Worm (Caenorhabditis elegans) whole organism, early embryonic: ENCODE data around the gene R05F9.9.
"Not testable (repeated sequence)": the region's sequence is repeated elsewhere in the genome, so short reads cannot be mapped to it uniquely, and the experiment has no call there.

ENCODE experiments used
- B0310.2 ChIP-seq: sonication (generic microtip); optimal IDR thresholded peaks from 2 replicates; lab custom pipeline; 2016; ENCODE audit warnings: mild to moderate bottlenecking, missing genetic modification characterization, missing compliant biosample characterization
- F13C5.2 ChIP-seq: sonication (generic microtip); optimal IDR thresholded peaks from 2 replicates; lab custom pipeline; 2017; ENCODE audit warnings: mild to moderate bottlenecking, missing genetic modification characterization, inconsistent platforms, missing compliant biosample characterization
- ama-1 ChIP-seq: fragments of 150-350 bp; optimal IDR thresholded peaks from 2 replicates; lab custom pipeline; 2014
- ceh-13 ChIP-seq: fragments of 200-800 bp; sonication (Bioruptor generic); optimal IDR thresholded peaks from 2 replicates; lab custom pipeline; 2018; ENCODE audit warnings: mild to moderate bottlenecking, missing genetic modification characterization, missing compliant biosample characterization
- ets-7 ChIP-seq: sonication (generic microtip); optimal IDR thresholded peaks from 2 replicates; lab custom pipeline; 2016; ENCODE audit warnings: missing genotype, missing genetic modification characterization, missing compliant biosample characterization
- flt-1 ChIP-seq: fragments of 200-800 bp; sonication (Bioruptor generic); IDR thresholded peaks from 2 replicates; pipeline ENCODE4 v1.3.6; 2022; ENCODE audit warnings: missing genetic modification characterization, missing compliant biosample characterization
- hmbx-1 ChIP-seq: sonication (generic microtip); optimal IDR thresholded peaks from 2 replicates; lab custom pipeline; 2016; ENCODE audit warnings: mild to moderate bottlenecking, missing genetic modification characterization, missing compliant biosample characterization
- hmg-4 ChIP-seq: fragments of 200-800 bp; sonication (Bioruptor generic); optimal IDR thresholded peaks from 2 replicates; lab custom pipeline; 2018; ENCODE audit warnings: mild to moderate bottlenecking, missing genetic modification characterization, missing compliant biosample characterization
- hnd-1 ChIP-seq: sonication (generic microtip); optimal IDR thresholded peaks from 2 replicates; lab custom pipeline; 2016; ENCODE audit warnings: missing genetic modification characterization, missing compliant biosample characterization
- scrt-1 ChIP-seq: fragments of 200-800 bp; sonication (Bioruptor generic); IDR thresholded peaks from 2 replicates; pipeline ENCODE4 v1.3.6; 2022; ENCODE audit warnings: missing genetic modification characterization, missing compliant biosample characterization
- sea-1 ChIP-seq: fragments of 200-800 bp; sonication (Bioruptor generic); conservative IDR thresholded peaks from 2 replicates; pipeline ENCODE4 v1.3.6; 2022; ENCODE audit warnings: missing genetic modification characterization, missing compliant biosample characterization
- tbx-11 ChIP-seq: fragments of 200-800 bp; sonication (Bioruptor generic); IDR thresholded peaks from 2 replicates; pipeline ENCODE4 v1.3.6; 2022; ENCODE audit warnings: missing genetic modification characterization, missing compliant biosample characterization
- tbx-37 ChIP-seq: fragments of 200-800 bp; sonication (Bioruptor generic); conservative IDR thresholded peaks from 2 replicates; pipeline ENCODE4 v1.3.6; 2022; ENCODE audit warnings: missing genetic modification reagents, missing genetic modification characterization, missing compliant biosample characterization
- tra-4 ChIP-seq: sonication (generic microtip); optimal IDR thresholded peaks from 2 replicates; lab custom pipeline; 2017; ENCODE audit warnings: missing genetic modification characterization, missing compliant biosample characterization

DNA sequence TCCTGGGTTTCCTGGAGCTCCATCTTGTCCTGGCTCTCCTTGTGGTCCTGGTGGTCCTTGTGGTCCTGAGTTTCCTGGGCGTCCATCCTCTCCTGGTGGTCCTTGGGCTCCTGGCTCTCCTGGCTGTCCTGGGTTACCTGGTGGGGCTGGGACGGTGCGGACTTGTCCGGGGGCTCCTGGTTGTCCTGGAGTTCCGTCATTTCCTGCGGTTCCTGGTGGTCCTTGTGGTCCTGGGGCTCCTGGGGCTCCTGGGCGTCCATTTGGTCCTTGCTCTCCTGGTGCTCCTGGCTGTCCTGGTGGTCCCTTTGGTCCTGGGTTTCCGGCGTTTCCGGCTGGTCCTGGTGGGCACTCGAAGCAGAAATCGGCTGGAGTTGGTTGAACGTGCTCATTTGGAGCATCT, 29.5 kb downstream of the R05F9.9 start:
- TF ChIP-seq ceh-13 (GFP tag; lab: Kevin White, UChicago); ama-1; flt-1; hnd-1 (tag; lab: Kevin White, UChicago); tbx-11 (GFP tag; lab: Robert Waterston, UW); B0310.2 (tag; lab: Kevin White, UChicago); tra-4 (tag; lab: Kevin White, UChicago); scrt-1 (GFP tag; lab: Robert Waterston, UW); hmbx-1; tbx-37 (GFP tag; lab: Robert Waterston, UW); ets-7 (tag; lab: Kevin White, UChicago); F13C5.2 (tag; lab: Kevin White, UChicago); hmg-4 (GFP tag; lab: Kevin White, UChicago): not testable (repeated sequence)
- 0 out of 2 replicates have a peak, but pooled peaks have one; percentile 24 for TF ChIP-seq sea-1 (GFP tag; lab: Robert Waterston, UW)
